Fruit fly (Drosophila melanogaster) whole organism, pupa: ENCODE measurements around the gene CG13386.

Experiments
- CG10348 ChIP-seq: fragments of 200-800 bp; sonication (Bioruptor generic); IDR thresholded peaks from 2 replicates; pipeline ENCODE4 v1.3.6; 2022; ENCODE audit warnings: missing biosample characterization, missing genetic modification characterization
- CG13204 ChIP-seq: fragments of 200-800 bp; sonication (Bioruptor generic); optimal IDR thresholded peaks from 2 replicates; lab custom pipeline; 2018; ENCODE audit warnings: missing biosample characterization, mild to moderate bottlenecking, missing genetic modification characterization, moderate library complexity
- CG14655 ChIP-seq: fragments of 200-800 bp; sonication (Bioruptor generic); optimal IDR thresholded peaks from 3 replicates; lab custom pipeline; 2017; ENCODE audit warnings: mild to moderate bottlenecking, missing biosample characterization, missing genetic modification reagents, missing genetic modification characterization
- CG15710 ChIP-seq: fragments of 200-800 bp; sonication (Bioruptor generic); optimal IDR thresholded peaks from 2 replicates; lab custom pipeline; 2018; ENCODE audit warnings: missing biosample characterization, mild to moderate bottlenecking, missing genetic modification characterization, moderate library complexity
- CG34367 ChIP-seq: fragments of 200-800 bp; sonication (Bioruptor generic); optimal IDR thresholded peaks from 2 replicates; lab custom pipeline; 2018; ENCODE audit warnings: missing biosample characterization, mild to moderate bottlenecking, missing genetic modification characterization
- CG4496 ChIP-seq: fragments of 200-800 bp; sonication (Bioruptor generic); IDR thresholded peaks from 3 replicates; pipeline ENCODE4 v1.3.6; 2022; ENCODE audit warnings: missing biosample characterization, missing genetic modification characterization
- CG9948 ChIP-seq: fragments of 200-800 bp; sonication (Bioruptor generic); optimal IDR thresholded peaks from 2 replicates; lab custom pipeline; 2018; ENCODE audit warnings: missing biosample characterization, mild to moderate bottlenecking, missing genetic modification characterization, moderate library complexity
- EcR ChIP-seq: fragments of 200-800 bp; sonication (Bioruptor generic); optimal IDR thresholded peaks from 3 replicates; lab custom pipeline; 2019; ENCODE audit warnings: missing biosample characterization, missing genetic modification characterization, mild to moderate bottlenecking, moderate library complexity, missing genetic modification reagents
- Snoo ChIP-seq: fragments of 200-800 bp; sonication (Bioruptor generic); optimal IDR thresholded peaks from 3 replicates; lab custom pipeline; 2017; ENCODE audit warnings: missing biosample characterization, mild to moderate bottlenecking, missing genetic modification characterization, inconsistent platforms
- fd96Ca ChIP-seq: fragments of 200-800 bp; sonication (Bioruptor generic); IDR thresholded peaks from 3 replicates; pipeline ENCODE4 v1.3.6; 2022; ENCODE audit warnings: missing biosample characterization, missing genetic modification characterization

DNA sequence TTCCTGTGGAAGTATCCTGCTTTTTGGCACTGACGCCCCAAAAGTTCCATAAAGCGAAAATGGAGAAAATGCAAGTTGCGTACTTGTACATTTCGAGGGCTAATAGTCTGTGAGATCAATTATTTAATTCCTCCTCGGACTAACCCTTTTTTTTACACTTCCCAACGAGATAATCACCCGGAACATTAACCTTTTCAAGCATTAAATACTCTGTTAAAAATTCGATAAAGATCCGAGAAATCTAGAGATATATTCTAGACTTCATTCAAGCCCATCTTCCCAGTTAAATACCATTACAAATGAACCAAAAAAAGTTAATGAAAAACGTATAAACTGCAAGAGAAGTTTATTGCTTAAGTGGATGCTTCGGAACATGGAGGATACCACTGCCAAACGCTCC, 4.6 kb upstream of the CG13386 start, which contains the start of gene lectin-29Ca:
- TF ChIP-seq EcR (GFP tag; lab: Kevin White, UChicago), result no peak
- TF ChIP-seq fd96Ca, result no peak
- no peak for TF ChIP-seq Snoo (tag; lab: Kevin White, UChicago)
- TF ChIP-seq CG10348 (GFP tag; lab: Robert Waterston, UW), result no peak
- TF ChIP-seq CG9948 (tag; lab: Kevin White, UChicago), result no peak
- TF ChIP-seq CG4496 (GFP tag; lab: Robert Waterston, UW), result no peak
- TF ChIP-seq CG14655, result no peak
- no peak for TF ChIP-seq CG13204 (GFP tag; lab: Kevin White, UChicago)
- no peak for TF ChIP-seq CG15710 (tag; lab: Kevin White, UChicago)
- no peak for TF ChIP-seq CG34367 (tag; lab: Kevin White, UChicago)
